Worm (Caenorhabditis elegans) whole organism, L1 larva: ENCODE measurements around the gene srh-42.

Experiments
- C16A3.4 ChIP-seq: fragments of 150-350 bp; optimal IDR thresholded peaks from 2 replicates; lab custom pipeline; 2014; ENCODE audit warnings: missing biosample characterization, missing genetic modification characterization
- F16B12.6 ChIP-seq: fragments of 150-350 bp; optimal IDR thresholded peaks from 2 replicates; lab custom pipeline; 2014; ENCODE audit warnings: missing biosample characterization, missing genetic modification characterization
- Y116A8C.19 ChIP-seq: sonication (generic microtip); optimal IDR thresholded peaks from 2 replicates; lab custom pipeline; 2016; ENCODE audit warnings: missing compliant biosample characterization, missing genetic modification characterization, borderline replicate concordance
- aha-1 ChIP-seq: fragments of 150-350 bp; optimal IDR thresholded peaks from 2 replicates; lab custom pipeline; 2014; ENCODE audit warnings: missing biosample characterization, missing genetic modification characterization
- blmp-1 ChIP-seq: fragments of 150-350 bp; optimal IDR thresholded peaks from 2 replicates; lab custom pipeline; 2014; ENCODE audit warnings: missing biosample characterization, missing genetic modification characterization
- ceh-8 ChIP-seq: fragments of 200-800 bp; sonication (Bioruptor generic); optimal IDR thresholded peaks from 2 replicates; lab custom pipeline; 2018; ENCODE audit warnings: mild to moderate bottlenecking, missing genetic modification characterization, moderate library complexity, missing compliant biosample characterization
- ceh-82 ChIP-seq, 3 experiments: fragments of 150-350 bp in 1 of 3; sonication (generic microtip) in 2 of 3; optimal IDR thresholded peaks; 2 replicates each; lab custom pipeline; 2014 to 2017; ENCODE audit warnings: missing biosample characterization in 3 of 3, missing genetic modification characterization in 3 of 3
- ceh-90 ChIP-seq: sonication (generic microtip); optimal IDR thresholded peaks from 2 replicates; lab custom pipeline; 2016; ENCODE audit warnings: missing genetic modification characterization, missing compliant biosample characterization
- ces-1 ChIP-seq: fragments of 150-350 bp; optimal IDR thresholded peaks from 2 replicates; lab custom pipeline; 2014; ENCODE audit warnings: missing biosample characterization, missing genetic modification reagents, missing genetic modification characterization
- dpl-1 ChIP-seq, 3 experiments: fragments of 150-350 bp in 2 of 3; sonication (generic microtip) in 1 of 3; optimal IDR thresholded peaks; 2 replicates each; lab custom pipeline; 2014 to 2017; ENCODE audit warnings: missing biosample characterization in 3 of 3, missing genetic modification characterization in 3 of 3, missing genetic modification reagents in 3 of 3
- dsc-1 ChIP-seq: sonication (generic microtip); optimal IDR thresholded peaks from 2 replicates; lab custom pipeline; 2016; ENCODE audit warnings: mild to moderate bottlenecking, missing genetic modification characterization, missing compliant biosample characterization
- efl-1 ChIP-seq, 4 experiments: fragments of 150-350 bp; optimal IDR thresholded peaks in 3 of 4; peaks in 1 of 4; 1 replicate in 1 of 4; 2 replicates in 3 of 4; lab custom pipeline; 2014; ENCODE audit warnings: missing biosample characterization in 2 of 4, missing genetic modification characterization in 2 of 4, missing genetic modification reagents in 2 of 4
- egl-13 ChIP-seq: sonication (generic microtip); optimal IDR thresholded peaks from 2 replicates; lab custom pipeline; 2016; ENCODE audit warnings: missing genotype, missing genetic modification reagents, missing genetic modification characterization, missing compliant biosample characterization
- egl-27 ChIP-seq, 2 experiments: fragments of 150-350 bp in 1 of 2; sonication (generic microtip); optimal IDR thresholded peaks; 3 replicates each; lab custom pipeline; 2017 to 2018; ENCODE audit warnings: missing biosample characterization in 2 of 2, missing genetic modification characterization in 2 of 2, missing genetic modification reagents in 2 of 2
- elt-3 ChIP-seq, 6 experiments: fragments of 150-350 bp in 1 of 6; sonication (generic microtip); optimal IDR thresholded peaks; 2 replicates each; lab custom pipeline; 2017 to 2018; ENCODE audit warnings: missing biosample characterization in 6 of 6, missing genetic modification characterization in 6 of 6, inconsistent platforms in 1 of 6
- fkh-8 ChIP-seq: sonication (generic microtip); optimal IDR thresholded peaks from 2 replicates; lab custom pipeline; 2016; ENCODE audit warnings: mild to moderate bottlenecking, missing genetic modification characterization, missing compliant biosample characterization
- irx-1 ChIP-seq: sonication (generic microtip); optimal IDR thresholded peaks from 2 replicates; lab custom pipeline; 2016; ENCODE audit warnings: missing genetic modification characterization, missing compliant biosample characterization
- jun-1 ChIP-seq: fragments of 150-350 bp; optimal IDR thresholded peaks from 2 replicates; lab custom pipeline; 2014; ENCODE audit warnings: missing biosample characterization, missing genetic modification reagents, missing genetic modification characterization
- lin-13 ChIP-seq: fragments of 150-350 bp; optimal IDR thresholded peaks from 2 replicates; lab custom pipeline; 2014; ENCODE audit warnings: missing biosample characterization, missing genetic modification reagents, missing genetic modification characterization
- lin-14 ChIP-seq: fragments of 200-800 bp; sonication (Bioruptor generic); optimal IDR thresholded peaks from 2 replicates; lab custom pipeline; 2018; ENCODE audit warnings: mild to moderate bottlenecking, missing genetic modification characterization, moderate library complexity, missing compliant biosample characterization
- lin-15B ChIP-seq: fragments of 150-350 bp; sonication (generic microtip); optimal IDR thresholded peaks from 3 replicates; lab custom pipeline; 2014; ENCODE audit warnings: missing biosample characterization, missing genetic modification characterization
- lin-35 ChIP-seq, 2 experiments: fragments of 150-350 bp; optimal IDR thresholded peaks; 2 replicates each; lab custom pipeline; 2014; ENCODE audit warnings: missing biosample characterization in 2 of 2, missing genetic modification characterization in 2 of 2, missing genetic modification reagents in 2 of 2
- lsy-2 ChIP-seq, 2 experiments: fragments of 150-350 bp; optimal IDR thresholded peaks; 2 replicates each; lab custom pipeline; 2014; ENCODE audit warnings: missing biosample characterization in 2 of 2, missing genetic modification characterization in 2 of 2
- mab-9 ChIP-seq: fragments of 200-800 bp; sonication (Bioruptor generic); IDR thresholded peaks from 2 replicates; pipeline ENCODE4 v1.3.6; 2022; ENCODE audit warnings: missing genetic modification reagents, missing genetic modification characterization, missing compliant biosample characterization
- mdl-1 ChIP-seq, 2 experiments: fragments of 150-350 bp; optimal IDR thresholded peaks; 2 replicates each; lab custom pipeline; 2014 to 2017; ENCODE audit warnings: missing biosample characterization in 2 of 2, missing genetic modification characterization in 2 of 2, inconsistent platforms in 1 of 2
- mep-1 ChIP-seq: fragments of 150-350 bp; optimal IDR thresholded peaks from 2 replicates; lab custom pipeline; 2014; ENCODE audit warnings: missing biosample characterization, missing genetic modification characterization
- nhr-11 ChIP-seq: fragments of 150-350 bp; optimal IDR thresholded peaks from 2 replicates; lab custom pipeline; 2014; ENCODE audit warnings: missing biosample characterization, missing genetic modification characterization
- nhr-20 ChIP-seq: sonication (generic microtip); optimal IDR thresholded peaks from 2 replicates; lab custom pipeline; 2016; ENCODE audit warnings: mild to moderate bottlenecking, missing genetic modification characterization, missing compliant biosample characterization
- nhr-237 ChIP-seq: fragments of 150-350 bp; optimal IDR thresholded peaks from 2 replicates; lab custom pipeline; 2014; ENCODE audit warnings: missing biosample characterization, missing genetic modification characterization
- nhr-47 ChIP-seq: sonication (generic microtip); optimal IDR thresholded peaks from 2 replicates; lab custom pipeline; 2016; ENCODE audit warnings: mild to moderate bottlenecking, missing genetic modification characterization, moderate library complexity, missing compliant biosample characterization
- nhr-71 ChIP-seq: sonication (generic microtip); optimal IDR thresholded peaks from 2 replicates; lab custom pipeline; 2016; ENCODE audit warnings: mild to moderate bottlenecking, missing genetic modification characterization, moderate library complexity, missing compliant biosample characterization
- nhr-85 ChIP-seq: sonication (generic microtip); peaks from one replicate; lab custom pipeline; 2016; ENCODE audit warnings: missing genetic modification characterization, inconsistent platforms, missing compliant biosample characterization
- skn-1 ChIP-seq: fragments of 150-350 bp; optimal IDR thresholded peaks from 2 replicates; lab custom pipeline; 2014; ENCODE audit warnings: missing biosample characterization, missing genetic modification characterization
- snpc-4 ChIP-seq: fragments of 150-350 bp; optimal IDR thresholded peaks from 2 replicates; lab custom pipeline; 2014; ENCODE audit warnings: missing biosample characterization, missing genetic modification characterization
- snu-23 ChIP-seq: sonication (generic microtip); optimal IDR thresholded peaks from 2 replicates; lab custom pipeline; 2016; ENCODE audit warnings: missing genetic modification characterization, missing compliant biosample characterization
- sup-37 ChIP-seq: fragments of 200-800 bp; sonication (Bioruptor generic); optimal IDR thresholded peaks from 2 replicates; lab custom pipeline; 2018; ENCODE audit warnings: mild to moderate bottlenecking, missing genetic modification characterization, missing compliant biosample characterization
- swsn-7 ChIP-seq: sonication (generic microtip); optimal IDR thresholded peaks from 2 replicates; lab custom pipeline; 2016; ENCODE audit warnings: missing genetic modification characterization, missing compliant biosample characterization
- tlp-1 ChIP-seq: fragments of 150-350 bp; optimal IDR thresholded peaks from 2 replicates; lab custom pipeline; 2014; ENCODE audit warnings: missing biosample characterization, missing genetic modification characterization
- unc-98 ChIP-seq: fragments of 200-800 bp; sonication (Bioruptor generic); IDR thresholded peaks from 2 replicates; pipeline ENCODE4 v1.3.6; 2022; ENCODE audit warnings: missing genetic modification characterization, missing compliant biosample characterization
- zag-1 ChIP-seq: fragments of 150-350 bp; optimal IDR thresholded peaks from 2 replicates; lab custom pipeline; 2014; ENCODE audit warnings: missing biosample characterization, missing genetic modification characterization
- ztf-11 ChIP-seq, 2 experiments: sonication (generic microtip); optimal IDR thresholded peaks; 2 replicates each; lab custom pipeline; 2016 to 2017; ENCODE audit warnings: missing genetic modification characterization in 2 of 2, missing biosample characterization in 1 of 2, missing compliant biosample characterization in 1 of 2

The srh-42 gene

DNA sequence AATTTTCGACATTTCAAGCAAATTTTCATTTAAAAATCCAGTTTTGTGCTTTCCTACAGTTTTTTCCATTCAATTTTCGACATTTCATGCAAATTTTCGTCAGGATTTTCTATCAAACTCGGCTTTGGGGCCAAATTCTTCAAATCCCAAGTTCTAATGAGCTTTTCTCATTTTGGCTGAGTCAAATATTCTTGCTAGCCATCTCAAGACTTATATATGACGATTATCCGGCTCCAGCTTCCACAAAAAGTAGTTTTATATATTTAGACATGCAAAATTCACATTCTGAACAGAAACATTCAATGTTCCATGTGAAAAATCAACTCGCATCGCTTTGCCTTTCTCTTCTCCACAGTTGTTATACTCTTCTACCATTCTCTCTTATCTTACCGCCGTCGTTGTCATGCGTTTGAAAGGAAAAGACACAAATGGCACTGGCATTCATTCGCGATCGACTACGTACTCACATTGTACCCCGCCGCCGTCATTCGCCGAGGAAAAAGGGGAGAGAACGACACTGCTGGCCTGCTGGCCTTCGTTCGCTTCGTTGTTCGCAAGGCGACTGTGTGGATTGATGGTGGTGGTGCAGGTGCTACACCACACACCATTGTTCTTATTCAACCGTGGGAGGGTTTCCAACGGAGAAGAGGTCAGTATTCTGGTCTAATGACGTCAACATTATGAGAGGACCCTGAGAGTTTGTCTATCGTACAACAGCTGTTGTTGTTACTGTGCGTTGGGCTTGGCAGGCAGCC, 40.9 kb downstream of the srh-42 start:
- TF ChIP-seq lin-35 (GFP tag; optimal IDR thresholded peaks at IDR 0.05; lab: Kevin White, UChicago) = peak; percentile 7 to 71
- peak; percentile 17 for TF ChIP-seq C16A3.4 (tag; lab: Kevin White, UChicago)
- TF ChIP-seq lin-14 = peak; percentile 68
- TF ChIP-seq dpl-1 (GFP tag; optimal IDR thresholded peaks at IDR 0.05; lab: Kevin White, UChicago) = peak in 2 of 3 experiments; percentile 37 to 38
- peak; percentile 8 for TF ChIP-seq nhr-71 (tag; lab: Kevin White, UChicago)
- peak; percentile 59 for TF ChIP-seq snu-23 (GFP tag; lab: Kevin White, UChicago)
- peak; percentile 44 for TF ChIP-seq nhr-20
- no peak for TF ChIP-seq elt-3 (tag; optimal IDR thresholded peaks at IDR 0.05; lab: Kevin White, UChicago)
- peak in 1 of 2 experiments; percentile 51 for TF ChIP-seq ztf-11 (tag; optimal IDR thresholded peaks at IDR 0.05; lab: Kevin White, UChicago)
- no peak for TF ChIP-seq ceh-8
- peak; percentile 77 for TF ChIP-seq blmp-1 (tag; lab: Kevin White, UChicago)
- TF ChIP-seq nhr-11 = no peak
- TF ChIP-seq mep-1 (tag; lab: Kevin White, UChicago) = peak; percentile 54
- TF ChIP-seq efl-1 (optimal IDR thresholded peaks at IDR 0.05; lab: Kevin White, UChicago) = peak; percentile 26 to 41
- TF ChIP-seq efl-1 (GFP tag; optimal IDR thresholded peaks at IDR 0.05 in 1 of 2; lab: Kevin White, UChicago) = peak; percentile 39 to 95
- TF ChIP-seq lsy-2 (tag; optimal IDR thresholded peaks at IDR 0.05; lab: Kevin White, UChicago) = peak in 1 of 2 experiments; percentile 41
- peak in 1 of 2 experiments; percentile 43 for TF ChIP-seq mdl-1 (tag; optimal IDR thresholded peaks at IDR 0.05; lab: Kevin White, UChicago)
- no peak for TF ChIP-seq zag-1 (tag; lab: Kevin White, UChicago)
- TF ChIP-seq sup-37 (GFP tag; lab: Kevin White, UChicago) = no peak
- TF ChIP-seq tlp-1 (tag; lab: Kevin White, UChicago) = no peak
- TF ChIP-seq swsn-7 = no peak
- no peak for TF ChIP-seq lin-15B (tag; lab: Kevin White, UChicago)

DNA sequence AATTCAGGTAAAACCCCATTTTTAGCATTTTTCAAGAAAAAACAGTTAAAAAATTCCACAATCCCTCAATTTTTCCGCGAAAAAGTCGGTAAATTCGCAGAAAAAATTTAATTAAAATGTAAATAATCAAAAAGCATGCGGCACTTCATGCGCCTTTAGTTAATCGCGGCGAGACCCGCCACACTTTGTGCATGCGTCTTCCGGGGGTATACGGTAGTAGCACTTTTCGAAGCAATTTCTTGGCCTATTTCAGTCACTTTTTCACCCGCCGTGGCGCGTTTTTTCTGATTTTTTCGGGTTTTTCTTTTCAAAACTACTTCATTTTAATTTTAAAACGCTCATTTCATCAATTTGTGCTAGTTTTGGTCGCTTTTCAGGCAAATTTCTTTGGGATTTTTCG, 41.6 kb downstream of the srh-42 start:
- TF ChIP-seq irx-1 = no peak
- no peak for TF ChIP-seq Y116A8C.19 (tag; lab: Kevin White, UChicago)
- no peak for TF ChIP-seq egl-27 (tag; optimal IDR thresholded peaks at IDR 0.05; lab: Kevin White, UChicago)
- no peak for TF ChIP-seq unc-98 (GFP tag; lab: Robert Waterston, UW)
- peak in 1 of 2 experiments; percentile 27 for TF ChIP-seq lsy-2 (tag; optimal IDR thresholded peaks at IDR 0.05; lab: Kevin White, UChicago)
- TF ChIP-seq efl-1 (optimal IDR thresholded peaks at IDR 0.05; lab: Kevin White, UChicago) = no peak
- TF ChIP-seq efl-1 (GFP tag; optimal IDR thresholded peaks at IDR 0.05 in 1 of 2; lab: Kevin White, UChicago) = peak in 1 of 2 experiments; percentile 8

DNA sequence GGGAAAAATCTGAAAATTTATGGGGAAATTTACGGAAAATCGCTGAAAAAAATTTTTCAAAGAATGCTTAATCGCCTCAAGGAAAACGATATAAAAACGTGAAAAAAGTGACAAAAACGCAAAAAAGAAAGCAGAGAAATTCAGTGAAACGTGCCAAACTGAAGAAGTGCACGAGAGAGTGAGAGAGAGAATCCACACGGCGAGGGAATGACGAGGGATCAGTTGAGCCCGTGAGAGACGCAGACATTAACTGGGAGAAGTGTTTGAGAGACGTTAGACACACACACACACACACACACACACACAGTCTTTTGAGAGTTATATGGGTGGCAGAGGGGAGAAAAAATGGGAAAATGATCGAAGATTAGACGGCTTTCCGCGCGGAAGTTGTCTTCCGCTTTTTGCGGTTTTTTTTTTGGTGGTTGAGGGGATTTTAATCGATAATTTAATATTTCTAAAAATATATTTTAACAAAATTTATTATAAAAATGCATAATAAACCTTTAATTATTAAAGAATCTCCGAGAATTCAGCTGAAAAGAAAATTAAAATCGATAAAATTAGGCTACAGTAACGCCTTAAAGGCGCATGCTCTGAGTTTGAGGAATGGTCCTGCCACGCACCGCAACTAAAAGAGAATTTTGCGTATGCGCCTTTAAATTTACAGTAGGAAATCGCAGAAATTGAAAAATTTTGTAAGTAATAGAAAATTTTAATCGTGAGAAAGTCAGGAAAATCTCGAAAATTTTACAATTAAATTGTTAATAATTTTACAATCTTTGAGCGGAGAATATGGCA, 44.2 kb downstream of the srh-42 start:
- peak; percentile 53 for TF ChIP-seq aha-1 (tag; lab: Kevin White, UChicago)
- no peak for TF ChIP-seq lin-15B (tag; lab: Kevin White, UChicago)
- no peak for TF ChIP-seq ceh-8
- TF ChIP-seq ceh-82 (tag; optimal IDR thresholded peaks at IDR 0.05; lab: Kevin White, UChicago) = peak in 2 of 3 experiments; percentile 69 to 81
- TF ChIP-seq elt-3 (tag; optimal IDR thresholded peaks at IDR 0.05; lab: Kevin White, UChicago) = peak in 1 of 6 experiments; percentile 9
- TF ChIP-seq fkh-8 (tag; lab: Kevin White, UChicago) = peak; percentile 58
- peak; percentile 80 for TF ChIP-seq nhr-71 (tag; lab: Kevin White, UChicago)
- TF ChIP-seq ces-1 = no peak
- TF ChIP-seq lin-13 (GFP tag; lab: Kevin White, UChicago) = peak; percentile 7
- peak; percentile 31 for TF ChIP-seq skn-1 (tag; lab: Kevin White, UChicago)
- TF ChIP-seq F16B12.6 = peak; percentile 41
- TF ChIP-seq nhr-47 (tag; lab: Kevin White, UChicago) = peak; percentile 68
- no peak for TF ChIP-seq egl-27 (tag; optimal IDR thresholded peaks at IDR 0.05; lab: Kevin White, UChicago)
- peak; percentile 53 for TF ChIP-seq nhr-20
- peak; percentile 20 for TF ChIP-seq C16A3.4 (tag; lab: Kevin White, UChicago)
- peak; percentile 12 for TF ChIP-seq nhr-85 (tag; lab: Kevin White, UChicago)
- TF ChIP-seq unc-98 (GFP tag; lab: Robert Waterston, UW) = no peak
- TF ChIP-seq dsc-1 (tag; lab: Kevin White, UChicago) = peak; percentile 29
- peak; percentile 76 for TF ChIP-seq snu-23 (GFP tag; lab: Kevin White, UChicago)
- TF ChIP-seq nhr-237 = peak; percentile 29
- TF ChIP-seq sup-37 (GFP tag; lab: Kevin White, UChicago) = no peak
- TF ChIP-seq jun-1 (tag; lab: Kevin White, UChicago) = peak; percentile 50
- TF ChIP-seq tlp-1 (tag; lab: Kevin White, UChicago) = no peak
- TF ChIP-seq blmp-1 (tag; lab: Kevin White, UChicago) = peak; percentile 97
- peak; percentile 80 to 91 for TF ChIP-seq efl-1 (optimal IDR thresholded peaks at IDR 0.05; lab: Kevin White, UChicago)
- TF ChIP-seq efl-1 (GFP tag; optimal IDR thresholded peaks at IDR 0.05 in 1 of 2; lab: Kevin White, UChicago) = peak; percentile 66 to 96
- peak; percentile 60 to 69 (median 63) for TF ChIP-seq dpl-1 (GFP tag; optimal IDR thresholded peaks at IDR 0.05; lab: Kevin White, UChicago)
- peak; percentile 77 for TF ChIP-seq mep-1 (tag; lab: Kevin White, UChicago)
- peak; percentile 56 to 72 for TF ChIP-seq lsy-2 (tag; optimal IDR thresholded peaks at IDR 0.05; lab: Kevin White, UChicago)
- TF ChIP-seq mab-9 (GFP tag; lab: Robert Waterston, UW) = no peak
- TF ChIP-seq ceh-90 (tag; lab: Kevin White, UChicago) = no peak
- no peak for TF ChIP-seq egl-13
- TF ChIP-seq snpc-4 (tag; lab: Kevin White, UChicago) = peak; percentile 50
